Fruit fly (Drosophila melanogaster): Measurements from ENCODE around the gene CG6661.

The CG6661 gene

dm6 chr3L:14002524-14003135 lies 31.9 kb upstream of the CG6661 start (continued):
- TF ChIP-seq zen (tag; optimal IDR thresholded peaks at IDR 0.05) (peak; percentile 53), abd-A (tag; optimal IDR thresholded peaks at IDR 0.05) (peak; percentile 97), otp (GFP tag; IDR thresholded peaks at IDR 0.05) (peak; percentile 52; the same call in 1 of the 3 replicates), Atf-2 (GFP tag; optimal IDR thresholded peaks at IDR 0.05) (no peak), CG14965 (GFP tag; optimal IDR thresholded peaks at IDR 0.05; ENCODE audit: borderline replicate concordance) (no peak), CG10462 (GFP tag; optimal IDR thresholded peaks at IDR 0.05) (no peak), CG17186 (GFP tag; optimal IDR thresholded peaks at IDR 0.05) (peak; percentile 60), Atf3 (GFP tag; optimal IDR thresholded peaks at IDR 0.05) (no peak), sd (tag; optimal IDR thresholded peaks at IDR 0.05) (peak; percentile 89), CG4424 (GFP tag; optimal IDR thresholded peaks at IDR 0.05) (no peak), CG9876 (GFP tag; optimal IDR thresholded peaks at IDR 0.05) (no peak), ttk (GFP tag; IDR thresholded peaks at IDR 0.05) (no peak), H15 (GFP tag; IDR thresholded peaks at IDR 0.05) (no peak), cg (GFP tag; optimal IDR thresholded peaks at IDR 0.05) (peak; percentile 95), bsh (GFP tag; optimal IDR thresholded peaks at IDR 0.05) (no peak), CG6272 (GFP tag; IDR thresholded peaks at IDR 0.05) (no peak), Scr (GFP tag; IDR thresholded peaks at IDR 0.05; ENCODE audit: partially characterized antibody) (peak; percentile 19; the same call in 1 of the 2 replicates), B-H2 (GFP tag; optimal IDR thresholded peaks at IDR 0.05) (peak; percentile 58), CG10979 (tag; optimal IDR thresholded peaks at IDR 0.05) (no peak), CG13775 (GFP tag; optimal IDR thresholded peaks at IDR 0.05) (no peak), zen2 (GFP tag; IDR thresholded peaks at IDR 0.05; ENCODE audit: partially characterized antibody) (0 out of 3 replicates have a peak, but pooled peaks have one; percentile 12), CG32767 (GFP tag; IDR thresholded peaks at IDR 0.05) (peak; percentile 74), CG12659 (GFP tag; optimal IDR thresholded peaks at IDR 0.05) (peak; percentile 57), CrebB (tag; optimal IDR thresholded peaks at IDR 0.05) (peak; percentile 17), CG10209 (GFP tag; optimal IDR thresholded peaks at IDR 0.05) (no peak), TFAM (GFP tag; optimal IDR thresholded peaks at IDR 0.05) (no peak), Hr39 (optimal IDR thresholded peaks at IDR 0.05) (no peak), CG8924 (tag; optimal IDR thresholded peaks at IDR 0.05) (peak; percentile 83), pzg (GFP tag; optimal IDR thresholded peaks at IDR 0.05) (peak; percentile 81), trem (tag; optimal IDR thresholded peaks at IDR 0.05) (peak; percentile 98), az2 (GFP tag; optimal IDR thresholded peaks at IDR 0.05) (no peak), stc (GFP tag; IDR thresholded peaks at IDR 0.05) (no peak), maf-S (GFP tag; optimal IDR thresholded peaks at IDR 0.05) (no peak), CG6683 (GFP tag; optimal IDR thresholded peaks at IDR 0.05) (no peak), CG14710 (tag; optimal IDR thresholded peaks at IDR 0.05) (peak; percentile 10), Dek (tag; optimal IDR thresholded peaks at IDR 0.05) (peak; percentile 12), CkIIα-i1 (GFP tag; IDR thresholded peaks at IDR 0.05) (no peak), Lhr (GFP tag; optimal IDR thresholded peaks at IDR 0.05) (peak; percentile 2), grau (tag; optimal IDR thresholded peaks at IDR 0.05) (peak; percentile 6), dmrt11E (tag; optimal IDR thresholded peaks at IDR 0.05) (no peak), CG7963 (GFP tag; IDR thresholded peaks at IDR 0.05; ENCODE audit: partially characterized antibody) (0 out of 3 replicates have a peak, but pooled peaks have one; percentile 39), psq (GFP tag; optimal IDR thresholded peaks at IDR 0.05) (peak; percentile 100), Ptx1 (GFP tag; IDR thresholded peaks at IDR 0.05) (no peak), CG13894 (tag; optimal IDR thresholded peaks at IDR 0.05) (peak; percentile 51), CG11093 (GFP tag; IDR thresholded peaks at IDR 0.05) (no peak), pan (optimal IDR thresholded peaks at IDR 0.05) (no peak), pan (GFP tag; optimal IDR thresholded peaks at IDR 0.05 in 1 of 2, IDR thresholded peaks at IDR 0.05 in 1 of 2) (no peak), hbn (GFP tag; IDR thresholded peaks at IDR 0.05; ENCODE audit: partially characterized antibody) (no peak), Opbp (GFP tag; IDR thresholded peaks at IDR 0.05; ENCODE audit: partially characterized antibody) (peak; percentile 77), CG3847 (GFP tag; IDR thresholded peaks at IDR 0.05) (no peak)
